Comparison of ENCODE assay signal across 1 fruit fly cellular context in the genomic region with DNA sequence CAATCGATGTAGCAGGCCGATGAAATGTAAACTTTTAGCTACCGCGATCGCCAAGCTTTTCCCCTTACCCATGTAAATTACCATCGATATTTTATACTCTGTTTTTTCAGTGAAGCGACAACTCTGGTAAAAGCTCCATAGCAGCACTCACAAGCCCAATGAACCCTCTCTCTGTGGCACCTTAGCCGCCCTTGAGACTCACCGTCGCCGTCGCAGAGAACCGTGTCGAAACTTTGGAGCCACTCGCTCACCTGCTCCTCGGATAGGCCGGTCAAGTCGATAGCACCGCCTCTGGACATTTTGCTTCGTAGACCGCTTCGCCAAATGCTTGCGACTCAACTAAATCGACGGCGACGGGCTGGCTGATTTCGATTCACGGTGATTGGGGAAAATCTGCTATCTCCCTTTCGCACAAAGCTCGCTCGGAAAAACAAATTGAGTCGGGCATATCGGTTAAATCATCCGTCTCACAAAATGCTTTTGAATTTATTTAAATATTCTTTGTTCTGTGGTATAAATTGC.
TF ChIP-seq lines count a peak whose summit lies in the region.

A gene (minus strand): TSS at position 343 of the 522 bp plus-strand sequence.

TF ChIP-seq in whole organism, embryonic, 481 proteins besides CTCF, POLR2A, EP300 and RAD21 (continued from another document and continues in another):
- TF ChIP-seq CG34224 (GFP tag; IDR thresholded peaks at IDR 0.05; lab: Robert Waterston, UW; ENCODE audit: partially characterized antibody), result peak; percentile 60
- TF ChIP-seq CG6689 (GFP tag; IDR thresholded peaks at IDR 0.05; lab: Robert Waterston, UW), result peak; percentile 32; the same call in 1 of the 2 replicates
- peak; percentile 9 for TF ChIP-seq CG1603 (tag; optimal IDR thresholded peaks at IDR 0.05; lab: Kevin White, UChicago)
- no peak for TF ChIP-seq bcd (GFP tag; optimal IDR thresholded peaks at IDR 0.05; lab: Kevin White, UChicago)
- no peak for TF ChIP-seq Sox100B (GFP tag; optimal IDR thresholded peaks at IDR 0.05; lab: Kevin White, UChicago)
- TF ChIP-seq sna (GFP tag; IDR thresholded peaks at IDR 0.05; lab: Robert Waterston, UW; ENCODE audit: partially characterized antibody), result peak; percentile 78
- TF ChIP-seq insv (GFP tag; optimal IDR thresholded peaks at IDR 0.05; lab: Kevin White, UChicago), result no peak
- no peak for TF ChIP-seq gsb (GFP tag; IDR thresholded peaks at IDR 0.05; lab: Robert Waterston, UW)
- TF ChIP-seq CG32772 (GFP tag; IDR thresholded peaks at IDR 0.05; lab: Robert Waterston, UW), result no peak
- TF ChIP-seq Sin3A (optimal IDR thresholded peaks at IDR 0.05; lab: Kevin White, UChicago), result no peak
- TF ChIP-seq CG12104 (GFP tag; optimal IDR thresholded peaks at IDR 0.05; lab: Kevin White, UChicago), result no peak
- TF ChIP-seq pzg (GFP tag; optimal IDR thresholded peaks at IDR 0.05; lab: Kevin White, UChicago), result peak; percentile 36
- TF ChIP-seq Lpt (GFP tag; optimal IDR thresholded peaks at IDR 0.05; lab: Kevin White, UChicago), result no peak
- TF ChIP-seq her (GFP tag; optimal IDR thresholded peaks at IDR 0.05; lab: Kevin White, UChicago), result peak; percentile 12
- no peak for TF ChIP-seq CG17829 (tag; optimal IDR thresholded peaks at IDR 0.05; lab: Kevin White, UChicago)
- TF ChIP-seq CG30431 (GFP tag; optimal IDR thresholded peaks at IDR 0.05; lab: Kevin White, UChicago), result no peak
- peak; percentile 82 for TF ChIP-seq CG12769 (tag; optimal IDR thresholded peaks at IDR 0.05; lab: Kevin White, UChicago)
- TF ChIP-seq az2 (GFP tag; optimal IDR thresholded peaks at IDR 0.05; lab: Kevin White, UChicago), result no peak
- TF ChIP-seq trem (tag; optimal IDR thresholded peaks at IDR 0.05; lab: Kevin White, UChicago), result no peak
- TF ChIP-seq knrl (GFP tag; IDR thresholded peaks at IDR 0.05; lab: Robert Waterston, UW; ENCODE audit: partially characterized antibody), result peak; percentile 56; the same call in 2 of the 3 replicates
- peak; percentile 8 for TF ChIP-seq stwl (tag; optimal IDR thresholded peaks at IDR 0.05; lab: Kevin White, UChicago)
- TF ChIP-seq CG7745 (tag; optimal IDR thresholded peaks at IDR 0.05; lab: Kevin White, UChicago), result no peak
- TF ChIP-seq Dfd (GFP tag; optimal IDR thresholded peaks at IDR 0.05; lab: Kevin White, UChicago), result no peak
- no peak for TF ChIP-seq Neu2 (GFP tag; optimal IDR thresholded peaks at IDR 0.05; lab: Kevin White, UChicago; ENCODE audit: borderline replicate concordance)
- TF ChIP-seq Dll (GFP tag; IDR thresholded peaks at IDR 0.05; lab: Robert Waterston, UW; ENCODE audit: partially characterized antibody), result peak; percentile 67
- no peak for TF ChIP-seq CG16779 (GFP tag; IDR thresholded peaks at IDR 0.05; lab: Robert Waterston, UW)
- no peak for TF ChIP-seq sc (optimal IDR thresholded peaks at IDR 0.05; lab: Kevin White, UChicago)
- no peak for TF ChIP-seq sc (GFP tag; optimal IDR thresholded peaks at IDR 0.05; lab: Kevin White, UChicago)
- TF ChIP-seq Dip3 (GFP tag; optimal IDR thresholded peaks at IDR 0.05; lab: Kevin White, UChicago), result no peak
- no peak for TF ChIP-seq CG11504 (tag; optimal IDR thresholded peaks at IDR 0.05; lab: Kevin White, UChicago)
- no peak for TF ChIP-seq ash1 (GFP tag; optimal IDR thresholded peaks at IDR 0.05; lab: Kevin White, UChicago)
- no peak for TF ChIP-seq cas (GFP tag; IDR thresholded peaks at IDR 0.05; lab: Robert Waterston, UW)
- no peak for TF ChIP-seq nmo (GFP tag; optimal IDR thresholded peaks at IDR 0.05; lab: Kevin White, UChicago)
- no peak for TF ChIP-seq CG10565 (GFP tag; optimal IDR thresholded peaks at IDR 0.05; lab: Kevin White, UChicago)
- peak; percentile 31 for TF ChIP-seq ERR (GFP tag; optimal IDR thresholded peaks at IDR 0.05; lab: Kevin White, UChicago)
- TF ChIP-seq row (GFP tag; IDR thresholded peaks at IDR 0.05; lab: Robert Waterston, UW), result peak; percentile 74
- TF ChIP-seq pfk (GFP tag; optimal IDR thresholded peaks at IDR 0.05; lab: Kevin White, UChicago), result no peak
- TF ChIP-seq Hr51 (GFP tag; optimal IDR thresholded peaks at IDR 0.05; lab: Kevin White, UChicago), result no peak
- TF ChIP-seq CG9932 (GFP tag; IDR thresholded peaks at IDR 0.05; lab: Robert Waterston, UW), result peak; percentile 51; the same call in 1 of the 2 replicates
- no peak for TF ChIP-seq Spps (tag; optimal IDR thresholded peaks at IDR 0.05; lab: Kevin White, UChicago)
- TF ChIP-seq Atf6 (GFP tag; IDR thresholded peaks at IDR 0.05; lab: Robert Waterston, UW), result peak; percentile 20; the same call in 1 of the 2 replicates
- no peak for TF ChIP-seq CG6854 (GFP tag; optimal IDR thresholded peaks at IDR 0.05; lab: Kevin White, UChicago)
- TF ChIP-seq Rfx (GFP tag; IDR thresholded peaks at IDR 0.05; lab: Robert Waterston, UW), result peak; percentile 63
- no peak for TF ChIP-seq CG9215 (GFP tag; IDR thresholded peaks at IDR 0.05; lab: Robert Waterston, UW)
- TF ChIP-seq HLH54F (GFP tag; optimal IDR thresholded peaks at IDR 0.05; lab: Kevin White, UChicago), result no peak
- TF ChIP-seq Opbp (GFP tag; IDR thresholded peaks at IDR 0.05; lab: Robert Waterston, UW; ENCODE audit: partially characterized antibody), result no peak
- no peak for TF ChIP-seq CG15696 (tag; optimal IDR thresholded peaks at IDR 0.05; lab: Kevin White, UChicago)
- no peak for TF ChIP-seq Ptx1 (GFP tag; IDR thresholded peaks at IDR 0.05; lab: Robert Waterston, UW)
- TF ChIP-seq Stat92E (GFP tag; optimal IDR thresholded peaks at IDR 0.05; lab: Kevin White, UChicago), result no peak
- peak; percentile 8 for TF ChIP-seq Sry-δ (GFP tag; optimal IDR thresholded peaks at IDR 0.05; lab: Kevin White, UChicago)
- TF ChIP-seq Deaf1 (tag; optimal IDR thresholded peaks at IDR 0.05; lab: Kevin White, UChicago), result peak; percentile 78
- TF ChIP-seq Fer2 (tag; optimal IDR thresholded peaks at IDR 0.05; lab: Kevin White, UChicago), result no peak
- no peak for TF ChIP-seq maf-S (GFP tag; optimal IDR thresholded peaks at IDR 0.05; lab: Kevin White, UChicago)
- no peak for TF ChIP-seq Nf-YA (GFP tag; IDR thresholded peaks at IDR 0.05; lab: Robert Waterston, UW)
- TF ChIP-seq Lhr (GFP tag; optimal IDR thresholded peaks at IDR 0.05; lab: Kevin White, UChicago), result no peak
- TF ChIP-seq CG30020 (tag; optimal IDR thresholded peaks at IDR 0.05; lab: Kevin White, UChicago), result no peak
- no peak for TF ChIP-seq CG12744 (GFP tag; optimal IDR thresholded peaks at IDR 0.05; lab: Kevin White, UChicago)
- TF ChIP-seq CG10209 (GFP tag; optimal IDR thresholded peaks at IDR 0.05; lab: Kevin White, UChicago), result no peak
- no peak for TF ChIP-seq psq (GFP tag; optimal IDR thresholded peaks at IDR 0.05; lab: Kevin White, UChicago)
- no peak for TF ChIP-seq CG17385 (GFP tag; optimal IDR thresholded peaks at IDR 0.05; lab: Kevin White, UChicago)
- TF ChIP-seq CG1529 (GFP tag; optimal IDR thresholded peaks at IDR 0.05; lab: Kevin White, UChicago), result no peak
- no peak for TF ChIP-seq CG4854 (GFP tag; optimal IDR thresholded peaks at IDR 0.05; lab: Kevin White, UChicago)
- no peak for TF ChIP-seq CG7372 (GFP tag; IDR thresholded peaks at IDR 0.05; lab: Robert Waterston, UW)
- no peak for TF ChIP-seq CG14441 (GFP tag; IDR thresholded peaks at IDR 0.05; lab: Robert Waterston, UW)
- TF ChIP-seq CG31441 (GFP tag; IDR thresholded peaks at IDR 0.05; lab: Robert Waterston, UW), result no peak
- no peak for TF ChIP-seq fd64A (GFP tag; optimal IDR thresholded peaks at IDR 0.05; lab: Kevin White, UChicago)
- no peak for TF ChIP-seq Dp (GFP tag; optimal IDR thresholded peaks at IDR 0.05; lab: Kevin White, UChicago)
- no peak for TF ChIP-seq MESR4 (GFP tag; optimal IDR thresholded peaks at IDR 0.05; lab: Kevin White, UChicago)
- TF ChIP-seq D19A (tag; optimal IDR thresholded peaks at IDR 0.05; lab: Kevin White, UChicago), result peak; percentile 69
- TF ChIP-seq cad (GFP tag; optimal IDR thresholded peaks at IDR 0.05; lab: Kevin White, UChicago), result no peak
- peak; percentile 15 for TF ChIP-seq Fer3 (tag; optimal IDR thresholded peaks at IDR 0.05; lab: Kevin White, UChicago)
- TF ChIP-seq lab (GFP tag; optimal IDR thresholded peaks at IDR 0.05; lab: Kevin White, UChicago), result peak; percentile 69
- peak; percentile 97 for TF ChIP-seq CG6175 (GFP tag; IDR thresholded peaks at IDR 0.05; lab: Robert Waterston, UW)
- TF ChIP-seq HHEX (GFP tag; optimal IDR thresholded peaks at IDR 0.05; lab: Kevin White, UChicago), result peak; percentile 38
- TF ChIP-seq CG3995 (GFP tag; optimal IDR thresholded peaks at IDR 0.05; lab: Kevin White, UChicago), result peak; percentile 75
- no peak for TF ChIP-seq PHDP (tag; optimal IDR thresholded peaks at IDR 0.05; lab: Kevin White, UChicago)
- peak; percentile 55 for TF ChIP-seq CG13296 (GFP tag; optimal IDR thresholded peaks at IDR 0.05; lab: Kevin White, UChicago)
- TF ChIP-seq exex (tag; optimal IDR thresholded peaks at IDR 0.05; lab: Kevin White, UChicago), result peak; percentile 50
- no peak for TF ChIP-seq chn (GFP tag; optimal IDR thresholded peaks at IDR 0.05; lab: Kevin White, UChicago)
- peak; percentile 57 for TF ChIP-seq mirr (GFP tag; optimal IDR thresholded peaks at IDR 0.05; lab: Kevin White, UChicago)
- no peak for TF ChIP-seq tll (GFP tag; optimal IDR thresholded peaks at IDR 0.05; lab: Kevin White, UChicago)
- TF ChIP-seq Asciz (GFP tag; optimal IDR thresholded peaks at IDR 0.05; lab: Kevin White, UChicago), result no peak
- no peak for TF ChIP-seq CG12942 (GFP tag; optimal IDR thresholded peaks at IDR 0.05; lab: Kevin White, UChicago)
- no peak for TF ChIP-seq prd (optimal IDR thresholded peaks at IDR 0.05; lab: Kevin White, UChicago)
- 0 out of 3 replicates have a peak, but pooled peaks have one; percentile 35 for TF ChIP-seq prd (GFP tag; IDR thresholded peaks at IDR 0.05; lab: Robert Waterston, UW)
- no peak for TF ChIP-seq Sox102F (GFP tag; optimal IDR thresholded peaks at IDR 0.05; lab: Kevin White, UChicago)
- no peak for TF ChIP-seq ab (GFP tag; optimal IDR thresholded peaks at IDR 0.05; lab: Kevin White, UChicago)
- no peak for TF ChIP-seq CG8359 (GFP tag; optimal IDR thresholded peaks at IDR 0.05; lab: Kevin White, UChicago; ENCODE audit: borderline replicate concordance)
- no peak for TF ChIP-seq Dek (tag; optimal IDR thresholded peaks at IDR 0.05; lab: Kevin White, UChicago)
- no peak for TF ChIP-seq sqz (GFP tag; optimal IDR thresholded peaks at IDR 0.05; lab: Kevin White, UChicago)
- TF ChIP-seq sd (tag; optimal IDR thresholded peaks at IDR 0.05; lab: Kevin White, UChicago), result no peak
- no peak for TF ChIP-seq CG13123 (GFP tag; optimal IDR thresholded peaks at IDR 0.05; lab: Kevin White, UChicago)
- peak; percentile 53 for TF ChIP-seq CG13894 (tag; optimal IDR thresholded peaks at IDR 0.05; lab: Kevin White, UChicago)
- no peak for TF ChIP-seq CG11723 (GFP tag; optimal IDR thresholded peaks at IDR 0.05; lab: Kevin White, UChicago)
- peak; percentile 59; the same call in 1 of the 2 replicates for TF ChIP-seq rib (GFP tag; IDR thresholded peaks at IDR 0.05; lab: Robert Waterston, UW)
- no peak for TF ChIP-seq CG30403 (GFP tag; optimal IDR thresholded peaks at IDR 0.05; lab: Kevin White, UChicago)
- TF ChIP-seq CG14014 (GFP tag; IDR thresholded peaks at IDR 0.05; lab: Robert Waterston, UW), result peak; percentile 32; the same call in 1 of the 2 replicates
- TF ChIP-seq CG15073 (GFP tag; optimal IDR thresholded peaks at IDR 0.05; lab: Kevin White, UChicago), result no peak
- TF ChIP-seq CG4282 (GFP tag; optimal IDR thresholded peaks at IDR 0.05; lab: Kevin White, UChicago), result no peak
- no peak for TF ChIP-seq CG31388 (GFP tag; optimal IDR thresholded peaks at IDR 0.05; lab: Kevin White, UChicago)
- no peak for TF ChIP-seq CG4360 (GFP tag; IDR thresholded peaks at IDR 0.05; lab: Robert Waterston, UW)
- TF ChIP-seq CG15269 (tag; optimal IDR thresholded peaks at IDR 0.05; lab: Kevin White, UChicago), result peak; percentile 27
- peak; percentile 62; the same call in 1 of the 3 replicates for TF ChIP-seq Dbx (GFP tag; IDR thresholded peaks at IDR 0.05; lab: Robert Waterston, UW)
- TF ChIP-seq Myb (GFP tag; optimal IDR thresholded peaks at IDR 0.05; lab: Kevin White, UChicago), result peak; percentile 10
- TF ChIP-seq mld (GFP tag; IDR thresholded peaks at IDR 0.05; lab: Robert Waterston, UW; ENCODE audit: partially characterized antibody), result no peak
- peak; percentile 28 for TF ChIP-seq CG7987 (GFP tag; optimal IDR thresholded peaks at IDR 0.05; lab: Kevin White, UChicago)
- peak; percentile 27 for TF ChIP-seq CG13624 (GFP tag; optimal IDR thresholded peaks at IDR 0.05; lab: Kevin White, UChicago)
- TF ChIP-seq Vsx1 (GFP tag; optimal IDR thresholded peaks at IDR 0.05; lab: Kevin White, UChicago), result no peak
- TF ChIP-seq CG9727 (GFP tag; optimal IDR thresholded peaks at IDR 0.05; lab: Kevin White, UChicago), result no peak
- no peak for TF ChIP-seq ci (GFP tag; IDR thresholded peaks at IDR 0.05; lab: Robert Waterston, UW)
- no peak for TF ChIP-seq NFAT (GFP tag; IDR thresholded peaks at IDR 0.05; lab: Robert Waterston, UW)
- TF ChIP-seq B-H2 (GFP tag; optimal IDR thresholded peaks at IDR 0.05; lab: Kevin White, UChicago), result peak; percentile 31
- TF ChIP-seq danr (GFP tag; IDR thresholded peaks at IDR 0.05; lab: Robert Waterston, UW), result no peak
- TF ChIP-seq Dref (GFP tag; IDR thresholded peaks at IDR 0.05; lab: Robert Waterston, UW), result peak; percentile 57
- TF ChIP-seq btn (GFP tag; optimal IDR thresholded peaks at IDR 0.05; lab: Kevin White, UChicago), result no peak
- TF ChIP-seq MBD-R2 (GFP tag; IDR thresholded peaks at IDR 0.05; lab: Robert Waterston, UW), result peak; percentile 15; the same call in 1 of the 2 replicates
- TF ChIP-seq klu (GFP tag; IDR thresholded peaks at IDR 0.05; lab: Robert Waterston, UW), result no peak
- no peak for TF ChIP-seq Oli (tag; optimal IDR thresholded peaks at IDR 0.05; lab: Kevin White, UChicago)
- TF ChIP-seq tup (GFP tag; optimal IDR thresholded peaks at IDR 0.05; lab: Kevin White, UChicago), result no peak
- peak; percentile 22 for TF ChIP-seq mam (GFP tag; optimal IDR thresholded peaks at IDR 0.05; lab: Kevin White, UChicago)
- no peak for TF ChIP-seq gcm (GFP tag; optimal IDR thresholded peaks at IDR 0.05; lab: Kevin White, UChicago)
- TF ChIP-seq CG34376 (GFP tag; optimal IDR thresholded peaks at IDR 0.05; lab: Kevin White, UChicago), result peak; percentile 91
- no peak for TF ChIP-seq CG2202 (tag; optimal IDR thresholded peaks at IDR 0.05; lab: Kevin White, UChicago)
- peak; percentile 38 for TF ChIP-seq CG1832 (GFP tag; optimal IDR thresholded peaks at IDR 0.05; lab: Kevin White, UChicago)
- TF ChIP-seq BEAF-32 (GFP tag; optimal IDR thresholded peaks at IDR 0.05; lab: Kevin White, UChicago), result peak; percentile 60
- TF ChIP-seq CG18476 (GFP tag; optimal IDR thresholded peaks at IDR 0.05; lab: Kevin White, UChicago), result no peak
- TF ChIP-seq HmgD (GFP tag; optimal IDR thresholded peaks at IDR 0.05; lab: Kevin White, UChicago), result no peak
- peak; percentile 39; the same call in 1 of the 3 replicates for TF ChIP-seq ase (GFP tag; IDR thresholded peaks at IDR 0.05; lab: Robert Waterston, UW)
